Worm (Caenorhabditis elegans): ENCODE measurements around the gene hlh-3.

The hlh-3 gene

DNA sequence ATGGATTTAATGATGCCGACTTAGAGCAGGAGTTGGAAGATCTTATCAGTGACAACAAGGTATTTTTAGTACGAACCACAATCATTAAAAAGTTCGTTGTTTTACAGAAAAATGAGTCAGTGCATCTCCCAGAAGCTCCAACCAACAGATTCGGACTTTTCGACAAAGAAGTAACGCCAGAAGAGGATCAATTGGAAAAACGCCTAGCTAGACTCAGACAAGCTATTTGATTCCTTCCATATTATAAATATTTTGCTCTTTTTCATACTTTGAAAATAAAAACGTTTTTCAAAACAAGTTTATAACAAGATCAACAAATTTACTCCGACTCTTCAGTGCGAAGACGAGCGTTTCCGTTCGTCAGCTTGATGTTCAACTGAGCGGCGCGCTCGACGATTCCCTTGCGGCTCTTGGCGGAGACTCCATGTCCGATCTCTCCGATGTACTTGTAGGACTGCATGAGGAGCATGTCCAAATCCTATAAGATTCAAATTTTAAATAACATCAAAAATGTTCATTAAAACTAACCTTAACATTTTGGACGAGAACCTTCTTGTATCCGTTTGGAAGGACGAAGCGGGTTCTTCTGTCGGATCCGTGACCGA is 30.1 kb upstream of the hlh-3 start:
- no peak for TF ChIP-seq zag-1 (tag; optimal IDR thresholded peaks at IDR 0.05)
- no peak for TF ChIP-seq elt-3 (tag; optimal IDR thresholded peaks at IDR 0.05)
- no peak for TF ChIP-seq mbf-1 (tag; optimal IDR thresholded peaks at IDR 0.05)
- TF ChIP-seq unc-39 (tag; optimal IDR thresholded peaks at IDR 0.05): no peak
- TF ChIP-seq lin-13 (GFP tag; optimal IDR thresholded peaks at IDR 0.05): no peak
- no peak for TF ChIP-seq F13H6.1 (tag; optimal IDR thresholded peaks at IDR 0.05)
- no peak for TF ChIP-seq lin-39 (tag; optimal IDR thresholded peaks at IDR 0.05)
- TF ChIP-seq nhr-77 (tag; optimal IDR thresholded peaks at IDR 0.05): no peak
- no peak for TF ChIP-seq lsy-2 (tag; optimal IDR thresholded peaks at IDR 0.05)
- no peak for TF ChIP-seq egl-27 (tag; optimal IDR thresholded peaks at IDR 0.05)
- no peak for TF ChIP-seq skn-1 (tag; optimal IDR thresholded peaks at IDR 0.05)
- TF ChIP-seq sma-3 (GFP tag; optimal IDR thresholded peaks at IDR 0.05): no peak
- TF ChIP-seq ztf-1 (GFP tag; conservative IDR thresholded peaks at IDR 0.05): no peak
- no peak for TF ChIP-seq nhr-25 (tag; optimal IDR thresholded peaks at IDR 0.05)
- no peak for TF ChIP-seq ztf-4 (tag; optimal IDR thresholded peaks at IDR 0.05)
- no peak for TF ChIP-seq Y55F3AM.14 (GFP tag; optimal IDR thresholded peaks at IDR 0.05)
- TF ChIP-seq nhr-11 (tag; optimal IDR thresholded peaks at IDR 0.05): no peak

DNA sequence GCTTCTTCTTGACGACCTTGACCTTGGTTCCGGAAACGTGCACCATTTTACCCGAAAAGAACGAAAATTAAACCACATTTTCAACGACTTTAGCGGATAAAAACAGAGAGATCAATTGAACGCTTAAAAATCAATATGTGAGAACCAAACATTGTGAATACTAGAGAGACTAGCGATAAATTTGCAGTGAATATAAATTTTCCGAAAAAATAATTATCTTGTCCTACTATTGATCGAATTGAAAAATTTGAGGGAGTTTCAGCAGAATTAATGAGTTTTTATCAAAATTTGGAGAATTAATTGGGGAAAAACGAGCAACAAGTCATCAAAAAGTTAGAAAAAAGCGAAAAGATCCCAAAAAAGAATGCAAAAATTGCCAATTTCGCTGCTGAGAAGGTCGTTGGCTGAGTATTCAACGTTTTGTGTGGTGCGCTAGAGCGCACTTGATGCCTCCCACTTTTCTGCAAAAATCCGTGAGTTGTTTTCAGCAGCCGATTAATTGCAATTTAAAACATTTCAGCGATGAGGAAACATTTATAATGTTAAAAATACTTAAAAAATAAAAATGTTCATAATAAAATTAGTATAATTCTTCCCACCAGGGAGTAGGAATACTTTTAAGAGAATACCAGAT is 29.3 kb upstream of the hlh-3 start, which contains the start of gene rpl-32:
Gene rpl-32 (minus strand): TSS at position 51 of the 634 bp plus-strand sequence.
- TF ChIP-seq elt-3 (tag; optimal IDR thresholded peaks at IDR 0.05) (no peak), nhr-12 (tag; optimal IDR thresholded peaks at IDR 0.05) (no peak), sma-3 (GFP tag; optimal IDR thresholded peaks at IDR 0.05) (peak; percentile 73), peb-1 (tag; optimal IDR thresholded peaks at IDR 0.05) (no peak), ceh-16 (tag; optimal IDR thresholded peaks at IDR 0.05) (peak; percentile 8), aly-2 (tag; optimal IDR thresholded peaks at IDR 0.05) (no peak), lin-13 (GFP tag; optimal IDR thresholded peaks at IDR 0.05) (peak; percentile 78), nhr-11 (tag; optimal IDR thresholded peaks at IDR 0.05) (no peak), elt-1 (tag; optimal IDR thresholded peaks at IDR 0.05) (no peak), C34F6.9 (tag; optimal IDR thresholded peaks at IDR 0.05) (peak; percentile 91), nhr-21 (tag; optimal IDR thresholded peaks at IDR 0.05) (peak; percentile 46), nhr-10 (tag; optimal IDR thresholded peaks at IDR 0.05) (no peak), mbf-1 (tag; optimal IDR thresholded peaks at IDR 0.05) (no peak), nhr-237 (tag; optimal IDR thresholded peaks at IDR 0.05) (no peak), sma-9 (GFP tag; optimal IDR thresholded peaks at IDR 0.05) (peak; percentile 74), sma-9 (tag; optimal IDR thresholded peaks at IDR 0.05) (no peak), nhr-129 (tag; optimal IDR thresholded peaks at IDR 0.05) (peak; percentile 90), R02D3.7 (tag; optimal IDR thresholded peaks at IDR 0.05) (no peak), nhr-6 (tag; optimal IDR thresholded peaks at IDR 0.05) (peak; percentile 26), unc-39 (tag; optimal IDR thresholded peaks at IDR 0.05) (no peak), ama-1 (optimal IDR thresholded peaks at IDR 0.05) (peak; percentile 33), egl-27 (tag; optimal IDR thresholded peaks at IDR 0.05) (no peak), mab-5 (tag; optimal IDR thresholded peaks at IDR 0.05) (no peak), nhr-23 (tag; optimal IDR thresholded peaks at IDR 0.05) (no peak), sem-4 (tag; optimal IDR thresholded peaks at IDR 0.05) (peak; percentile 67), ztf-11 (tag; optimal IDR thresholded peaks at IDR 0.05) (no peak), mdl-1 (tag; optimal IDR thresholded peaks at IDR 0.05) (no peak), zag-1 (tag; optimal IDR thresholded peaks at IDR 0.05) (peak; percentile 34), dmd-4 (tag; optimal IDR thresholded peaks at IDR 0.05) (no peak), crh-2 (tag; optimal IDR thresholded peaks at IDR 0.05) (peak; percentile 92), F13H6.1 (tag; optimal IDR thresholded peaks at IDR 0.05) (peak; percentile 63), ceh-82 (tag; optimal IDR thresholded peaks at IDR 0.05) (no peak), unc-62 (GFP tag; optimal IDR thresholded peaks at IDR 0.05) (no peak), lin-39 (tag; optimal IDR thresholded peaks at IDR 0.05) (no peak), lsy-2 (tag; optimal IDR thresholded peaks at IDR 0.05) (peak; percentile 43 to 89), Y55F3AM.14 (GFP tag; optimal IDR thresholded peaks at IDR 0.05) (no peak), fos-1 (tag; optimal IDR thresholded peaks at IDR 0.05) (peak; percentile 82), ztf-4 (tag; optimal IDR thresholded peaks at IDR 0.05) (peak; percentile 64), lin-11 (tag; optimal IDR thresholded peaks at IDR 0.05) (peak; percentile 86), snpc-4 (tag; optimal IDR thresholded peaks at IDR 0.05) (no peak), ZK546.5 (tag; optimal IDR thresholded peaks at IDR 0.05) (no peak), skn-1 (tag; optimal IDR thresholded peaks at IDR 0.05) (no peak), ztf-1 (GFP tag; conservative IDR thresholded peaks at IDR 0.05) (no peak), nhr-25 (tag; optimal IDR thresholded peaks at IDR 0.05) (peak; percentile 72), gmeb-1 (tag; optimal IDR thresholded peaks at IDR 0.05) (peak; percentile 69), nhr-77 (tag; optimal IDR thresholded peaks at IDR 0.05) (no peak), blmp-1 (tag; optimal IDR thresholded peaks at IDR 0.05; ENCODE audit: insufficient read depth) (peak; percentile 56), unc-55 (GFP tag; optimal IDR thresholded peaks at IDR 0.05) (peak; percentile 91), alr-1 (tag; optimal IDR thresholded peaks at IDR 0.05) (no peak)

All from whole organism, L2 larva.